Worm (Caenorhabditis elegans): ENCODE results near the gene glb-2.

Gene glb-2

DNA sequence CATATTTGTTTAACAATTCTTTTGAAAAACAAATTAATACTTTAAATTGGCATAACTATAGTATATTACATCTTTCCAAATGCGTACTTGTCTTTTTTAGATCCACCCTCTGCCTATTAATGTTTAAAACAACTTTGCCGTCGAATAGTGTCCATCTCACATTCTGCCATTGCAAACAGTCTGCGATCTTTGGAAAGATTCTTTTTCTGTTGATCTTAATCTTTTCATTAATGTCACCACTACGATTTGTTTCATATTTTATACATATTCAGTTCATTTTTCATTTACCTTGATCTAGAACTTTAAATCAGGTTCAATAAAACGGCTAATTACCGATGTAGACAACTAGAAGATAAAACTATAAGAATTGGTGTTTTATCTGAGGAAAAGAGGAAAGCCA lies 28.4 kb downstream of the glb-2 start:
- TF ChIP-seq mep-1 (tag; optimal IDR thresholded peaks at IDR 0.05) (no peak), nhr-85 (tag) (peak; percentile 16)

ce11 chrIV:7233566-7234014 lies 29.4 kb downstream of the glb-2 start:
- TF ChIP-seq unc-98 (GFP tag; IDR thresholded peaks at IDR 0.05), result no peak
- TF ChIP-seq unc-86 (tag; optimal IDR thresholded peaks at IDR 0.05), result no peak
- peak; percentile 17 for TF ChIP-seq nhr-20 (tag; optimal IDR thresholded peaks at IDR 0.05)
- peak; percentile 57 for TF ChIP-seq pag-3 (tag; optimal IDR thresholded peaks at IDR 0.05; ENCODE audit: borderline replicate concordance, insufficient read depth)
- no peak for TF ChIP-seq isw-1 (GFP tag; IDR thresholded peaks at IDR 0.05)
- no peak for TF ChIP-seq snpc-4 (tag; optimal IDR thresholded peaks at IDR 0.05)
- no peak for TF ChIP-seq C04F5.9 (tag; optimal IDR thresholded peaks at IDR 0.05)
- peak; percentile 28 for TF ChIP-seq rnt-1 (tag; optimal IDR thresholded peaks at IDR 0.05)
- TF ChIP-seq lsy-2 (tag; optimal IDR thresholded peaks at IDR 0.05), result peak in 1 of 2 experiments; percentile 15
- TF ChIP-seq fkh-10 (GFP tag; optimal IDR thresholded peaks at IDR 0.05), result no peak
- TF ChIP-seq dsc-1 (tag; optimal IDR thresholded peaks at IDR 0.05), result no peak
- no peak for TF ChIP-seq dpl-1 (GFP tag; optimal IDR thresholded peaks at IDR 0.05)
- TF ChIP-seq nhr-19 (GFP tag; conservative IDR thresholded peaks at IDR 0.05), result no peak
- TF ChIP-seq jun-1 (tag; optimal IDR thresholded peaks at IDR 0.05), result no peak
- peak; percentile 29 for TF ChIP-seq mep-1 (tag; optimal IDR thresholded peaks at IDR 0.05)
- no peak for TF ChIP-seq nhr-84 (tag; optimal IDR thresholded peaks at IDR 0.05)
- peak; percentile 32 for TF ChIP-seq nhr-71 (tag; optimal IDR thresholded peaks at IDR 0.05)
- TF ChIP-seq sptf-1 (tag; optimal IDR thresholded peaks at IDR 0.05), result no peak
- TF ChIP-seq elt-2 (tag; optimal IDR thresholded peaks at IDR 0.05), result no peak
- no peak for TF ChIP-seq unc-30 (tag; optimal IDR thresholded peaks at IDR 0.05)
- no peak for TF ChIP-seq ztf-11 (tag; optimal IDR thresholded peaks at IDR 0.05)
- TF ChIP-seq mab-9 (GFP tag; IDR thresholded peaks at IDR 0.05), result no peak
- TF ChIP-seq lin-14 (GFP tag; optimal IDR thresholded peaks at IDR 0.05), result peak; percentile 59
- no peak for TF ChIP-seq ceh-63 (GFP tag; optimal IDR thresholded peaks at IDR 0.05)
- no peak for TF ChIP-seq nhr-12 (tag; optimal IDR thresholded peaks at IDR 0.05)
- no peak for TF ChIP-seq fos-1 (tag; optimal IDR thresholded peaks at IDR 0.05)
- peak; percentile 81 for TF ChIP-seq blmp-1 (tag; optimal IDR thresholded peaks at IDR 0.05)
- TF ChIP-seq snu-23 (GFP tag; optimal IDR thresholded peaks at IDR 0.05), result peak; percentile 34
- peak in 2 of 6 experiments; percentile 3 to 7 for TF ChIP-seq elt-3 (tag; optimal IDR thresholded peaks at IDR 0.05)
- TF ChIP-seq tlp-1 (tag; optimal IDR thresholded peaks at IDR 0.05), result no peak
- peak; percentile 68 for TF ChIP-seq nhr-85 (tag)
- TF ChIP-seq tbx-2 (tag; optimal IDR thresholded peaks at IDR 0.05), result no peak
- no peak for TF ChIP-seq fkh-4 (tag; optimal IDR thresholded peaks at IDR 0.05; ENCODE audit: borderline replicate concordance)
- TF ChIP-seq aha-1 (tag; optimal IDR thresholded peaks at IDR 0.05), result no peak
- TF ChIP-seq sox-4 (tag; optimal IDR thresholded peaks at IDR 0.05), result no peak
- TF ChIP-seq nhr-77 (tag; optimal IDR thresholded peaks at IDR 0.05), result no peak
- no peak for TF ChIP-seq aly-2 (tag; optimal IDR thresholded peaks at IDR 0.05)
- TF ChIP-seq lir-3 (tag; optimal IDR thresholded peaks at IDR 0.05; ENCODE audit: poor library complexity), result no peak
- no peak for TF ChIP-seq unc-130 (tag; optimal IDR thresholded peaks at IDR 0.05)

ce11 chrIV:7230935-7231334 lies 32.1 kb downstream of the glb-2 start, which contains the start of gene D2024.4:
Gene D2024.4 (plus strand): TSS chrIV:7231235.
- no peak for TF ChIP-seq ztf-4 (tag; optimal IDR thresholded peaks at IDR 0.05)
- no peak for TF ChIP-seq efl-1 (optimal IDR thresholded peaks at IDR 0.05)
- TF ChIP-seq efl-1 (GFP tag; optimal IDR thresholded peaks at IDR 0.05 in 1 of 2), result peak in 1 of 2 experiments; percentile 61
- TF ChIP-seq unc-130 (tag; optimal IDR thresholded peaks at IDR 0.05), result no peak
